Worm (Caenorhabditis elegans) whole organism, early embryonic: Measurements from ENCODE around the gene F48E8.3.

ENCODE experiments used
- F13C5.2 ChIP-seq: sonication (generic microtip); optimal IDR thresholded peaks from 2 replicates; lab custom pipeline; 2017; ENCODE audit warnings: mild to moderate bottlenecking, missing genetic modification characterization, inconsistent platforms, missing compliant biosample characterization
- aly-1 ChIP-seq: sonication (generic microtip); optimal IDR thresholded peaks from 2 replicates; lab custom pipeline; 2016; ENCODE audit warnings: missing genetic modification characterization, missing compliant biosample characterization
- ama-1 ChIP-seq: fragments of 150-350 bp; optimal IDR thresholded peaks from 2 replicates; lab custom pipeline; 2014
- ceh-13 ChIP-seq: fragments of 200-800 bp; sonication (Bioruptor generic); optimal IDR thresholded peaks from 2 replicates; lab custom pipeline; 2018; ENCODE audit warnings: mild to moderate bottlenecking, missing genetic modification characterization, missing compliant biosample characterization
- ceh-36 ChIP-seq: sonication (generic microtip); optimal IDR thresholded peaks from 2 replicates; lab custom pipeline; 2016; ENCODE audit warnings: missing genetic modification characterization, inconsistent platforms, missing compliant biosample characterization
- flt-1 ChIP-seq: fragments of 200-800 bp; sonication (Bioruptor generic); IDR thresholded peaks from 2 replicates; pipeline ENCODE4 v1.3.6; 2022; ENCODE audit warnings: missing genetic modification characterization, missing compliant biosample characterization
- pes-1 ChIP-seq: fragments of 200-800 bp; sonication (Bioruptor generic); IDR thresholded peaks from 2 replicates; pipeline ENCODE4 v1.3.6; 2022; ENCODE audit warnings: missing genetic modification reagents, missing genetic modification characterization, missing compliant biosample characterization
- tbx-37 ChIP-seq: fragments of 200-800 bp; sonication (Bioruptor generic); conservative IDR thresholded peaks from 2 replicates; pipeline ENCODE4 v1.3.6; 2022; ENCODE audit warnings: missing genetic modification reagents, missing genetic modification characterization, missing compliant biosample characterization

- TF ChIP-seq pes-1 (GFP tag; lab: Robert Waterston, UW) (no peak), ceh-13 (GFP tag; lab: Kevin White, UChicago) (no peak), aly-1 (tag; lab: Kevin White, UChicago) (no peak), F13C5.2 (tag; lab: Kevin White, UChicago) (no peak), tbx-37 (no peak), ceh-36 (tag; lab: Kevin White, UChicago) (no peak), ama-1 (no peak), flt-1 (GFP tag; lab: Robert Waterston, UW) (no peak)
Observed at ce11 chrIII:5483738-5484315, 22.6 kb downstream of the F48E8.3 start, which contains the start of the genes R02F2.7 and R02F2.4.
